Fruit fly (Drosophila melanogaster): ENCODE results near the gene Taf7.

Gene Taf7

dm6 chr3R:7911482-7911881 is 4.3 kb downstream of the Taf7 start, which contains the start of gene Prat (continued):
- no peak for TF ChIP-seq CG10654 (GFP tag; optimal IDR thresholded peaks at IDR 0.05)
- TF ChIP-seq CG17612 (GFP tag; IDR thresholded peaks at IDR 0.05), result no peak
- no peak for TF ChIP-seq CG30020 (tag; optimal IDR thresholded peaks at IDR 0.05)
- no peak for TF ChIP-seq sob (GFP tag; IDR thresholded peaks at IDR 0.05)
- no peak for TF ChIP-seq Vsx1 (GFP tag; optimal IDR thresholded peaks at IDR 0.05)
- no peak for TF ChIP-seq gt (GFP tag; IDR thresholded peaks at IDR 0.05)
- no peak for TF ChIP-seq CG5245 (GFP tag; optimal IDR thresholded peaks at IDR 0.05)
- peak; percentile 45 for TF ChIP-seq Sin3A (optimal IDR thresholded peaks at IDR 0.05)
- TF ChIP-seq org-1 (GFP tag; optimal IDR thresholded peaks at IDR 0.05), result no peak
- TF ChIP-seq nau (GFP tag; optimal IDR thresholded peaks at IDR 0.05), result no peak
- no peak for TF ChIP-seq TFAM (GFP tag; optimal IDR thresholded peaks at IDR 0.05)
- no peak for TF ChIP-seq ATbp (GFP tag; optimal IDR thresholded peaks at IDR 0.05)
- no peak for TF ChIP-seq al (GFP tag; IDR thresholded peaks at IDR 0.05)
- TF ChIP-seq CG13424 (tag; optimal IDR thresholded peaks at IDR 0.05), result no peak
- no peak for TF ChIP-seq Usf (GFP tag; optimal IDR thresholded peaks at IDR 0.05)
- no peak for TF ChIP-seq CG8290 (GFP tag; optimal IDR thresholded peaks at IDR 0.05)
- no peak for TF ChIP-seq CG8290 (tag; optimal IDR thresholded peaks at IDR 0.05)
- no peak for TF ChIP-seq lola (GFP tag; optimal IDR thresholded peaks at IDR 0.05)
- no peak for TF ChIP-seq CG9727 (GFP tag; optimal IDR thresholded peaks at IDR 0.05)
- no peak for TF ChIP-seq Mrtf (GFP tag; IDR thresholded peaks at IDR 0.05)
- peak; percentile 71 for TF ChIP-seq knrl (GFP tag; IDR thresholded peaks at IDR 0.05; ENCODE audit: partially characterized antibody)
- TF ChIP-seq slp2 (GFP tag; optimal IDR thresholded peaks at IDR 0.05), result no peak
- TF ChIP-seq tll (GFP tag; optimal IDR thresholded peaks at IDR 0.05), result no peak
- no peak for TF ChIP-seq CG12155 (GFP tag; optimal IDR thresholded peaks at IDR 0.05)
- no peak for TF ChIP-seq zfh2 (GFP tag; optimal IDR thresholded peaks at IDR 0.05)
- no peak for TF ChIP-seq en (GFP tag; optimal IDR thresholded peaks at IDR 0.05)
- TF ChIP-seq sens-2 (GFP tag; IDR thresholded peaks at IDR 0.05), result no peak
- no peak for TF ChIP-seq caup (GFP tag; optimal IDR thresholded peaks at IDR 0.05; ENCODE audit: severe bottlenecking)
- no peak for TF ChIP-seq Gug (GFP tag; IDR thresholded peaks at IDR 0.05)
- TF ChIP-seq CG8478 (optimal IDR thresholded peaks at IDR 0.05), result no peak
- no peak for TF ChIP-seq shn (GFP tag; optimal IDR thresholded peaks at IDR 0.05)
- TF ChIP-seq ssp (GFP tag; IDR thresholded peaks at IDR 0.05), result no peak
- TF ChIP-seq Max (GFP tag; optimal IDR thresholded peaks at IDR 0.05), result peak; percentile 63
- TF ChIP-seq eve (GFP tag; optimal IDR thresholded peaks at IDR 0.05), result no peak
- peak; percentile 41 for TF ChIP-seq CG3995 (GFP tag; optimal IDR thresholded peaks at IDR 0.05)
- TF ChIP-seq CG10462 (GFP tag; optimal IDR thresholded peaks at IDR 0.05), result no peak
- no peak for TF ChIP-seq CG7786 (GFP tag; optimal IDR thresholded peaks at IDR 0.05)
- peak; percentile 80 for TF ChIP-seq dm (GFP tag; optimal IDR thresholded peaks at IDR 0.05)
- TF ChIP-seq pita (GFP tag; optimal IDR thresholded peaks at IDR 0.05), result no peak
- no peak for TF ChIP-seq peb (GFP tag; IDR thresholded peaks at IDR 0.05)
- TF ChIP-seq NFAT (GFP tag; IDR thresholded peaks at IDR 0.05), result no peak
- no peak for TF ChIP-seq lab (GFP tag; optimal IDR thresholded peaks at IDR 0.05)
- TF ChIP-seq CkIIα-i1 (GFP tag; IDR thresholded peaks at IDR 0.05), result no peak
- TF ChIP-seq B-H2 (GFP tag; optimal IDR thresholded peaks at IDR 0.05), result no peak
- TF ChIP-seq CG9817 (tag; optimal IDR thresholded peaks at IDR 0.05), result no peak
- no peak for TF ChIP-seq CG12236 (GFP tag; optimal IDR thresholded peaks at IDR 0.05)
- TF ChIP-seq fu2 (GFP tag; optimal IDR thresholded peaks at IDR 0.05), result no peak
- peak; percentile 71 for TF ChIP-seq Elba2 (GFP tag; optimal IDR thresholded peaks at IDR 0.05)
- TF ChIP-seq Eip74EF (GFP tag; optimal IDR thresholded peaks at IDR 0.05), result no peak
- TF ChIP-seq dan (GFP tag; IDR thresholded peaks at IDR 0.05), result no peak
- no peak for TF ChIP-seq Xbp1 (GFP tag; optimal IDR thresholded peaks at IDR 0.05)
- no peak for TF ChIP-seq vfl (GFP tag; optimal IDR thresholded peaks at IDR 0.05)
- TF ChIP-seq bowl (GFP tag; IDR thresholded peaks at IDR 0.05), result no peak
- no peak for TF ChIP-seq CG4730 (GFP tag; IDR thresholded peaks at IDR 0.05)

Data from whole organism, embryonic.